Fruit fly (Drosophila melanogaster): Measurements from ENCODE around the gene Jwa.

Jwa gene

dm6 chr2L:18693877-18694723 is 11.4 kb downstream of the Jwa start (continued):
- peak; percentile 71 for TF ChIP-seq CG18599 (GFP tag; optimal IDR thresholded peaks at IDR 0.05)
- TF ChIP-seq CG8281 (tag; optimal IDR thresholded peaks at IDR 0.05): no peak
- TF ChIP-seq sima (GFP tag; optimal IDR thresholded peaks at IDR 0.05): no peak
- peak; percentile 15 for TF ChIP-seq pho (GFP tag; optimal IDR thresholded peaks at IDR 0.05)
- TF ChIP-seq gsb-n (tag; optimal IDR thresholded peaks at IDR 0.05): no peak
- TF ChIP-seq CkIIα-i1 (GFP tag; IDR thresholded peaks at IDR 0.05): no peak
- TF ChIP-seq nom (GFP tag; optimal IDR thresholded peaks at IDR 0.05): peak; percentile 49
- TF ChIP-seq pros (GFP tag; optimal IDR thresholded peaks at IDR 0.05): no peak
- peak; percentile 27 for TF ChIP-seq BtbVII (GFP tag; optimal IDR thresholded peaks at IDR 0.05)
- TF ChIP-seq CG17186 (GFP tag; optimal IDR thresholded peaks at IDR 0.05): no peak
- no peak for TF ChIP-seq nerfin-2 (GFP tag; IDR thresholded peaks at IDR 0.05; ENCODE audit: partially characterized antibody)
- TF ChIP-seq hbn (GFP tag; IDR thresholded peaks at IDR 0.05; ENCODE audit: partially characterized antibody): no peak
- no peak for TF ChIP-seq CG7745 (tag; optimal IDR thresholded peaks at IDR 0.05)
- peak; percentile 36 for TF ChIP-seq slp2 (GFP tag; optimal IDR thresholded peaks at IDR 0.05)
- TF ChIP-seq CG6765 (GFP tag; optimal IDR thresholded peaks at IDR 0.05): no peak
- TF ChIP-seq az2 (GFP tag; optimal IDR thresholded peaks at IDR 0.05): peak; percentile 44
- TF ChIP-seq CG13624 (GFP tag; optimal IDR thresholded peaks at IDR 0.05): peak; percentile 90
- TF ChIP-seq CG11696 (GFP tag; IDR thresholded peaks at IDR 0.05): peak; percentile 46; the same call in 1 of the 2 replicates
- TF ChIP-seq crp (GFP tag; optimal IDR thresholded peaks at IDR 0.05): peak; percentile 43 to 79
- peak; percentile 46 for TF ChIP-seq dmrt99B (tag; optimal IDR thresholded peaks at IDR 0.05)
- peak; percentile 17 for TF ChIP-seq NC2α (GFP tag; optimal IDR thresholded peaks at IDR 0.05)
- peak; percentile 31 for TF ChIP-seq CG12299 (tag; optimal IDR thresholded peaks at IDR 0.05)
- TF ChIP-seq cwo (GFP tag; optimal IDR thresholded peaks at IDR 0.05): peak; percentile 75
- TF ChIP-seq Pdp1 (GFP tag; optimal IDR thresholded peaks at IDR 0.05): peak; percentile 62 to 65
- TF ChIP-seq yki (optimal IDR thresholded peaks at IDR 0.05): no peak
- peak; percentile 52 for TF ChIP-seq Rx (GFP tag; IDR thresholded peaks at IDR 0.05)
- TF ChIP-seq ab (GFP tag; optimal IDR thresholded peaks at IDR 0.05): peak; percentile 27
- no peak for TF ChIP-seq Fer2 (tag; optimal IDR thresholded peaks at IDR 0.05)
- no peak for TF ChIP-seq CG15479 (GFP tag; optimal IDR thresholded peaks at IDR 0.05)
- peak; percentile 48 for TF ChIP-seq CG13123 (GFP tag; optimal IDR thresholded peaks at IDR 0.05)
- TF ChIP-seq fd102C (GFP tag; optimal IDR thresholded peaks at IDR 0.05): no peak
- peak; percentile 10 for TF ChIP-seq Hand (GFP tag; optimal IDR thresholded peaks at IDR 0.05)
- no peak for TF ChIP-seq hb (GFP tag; IDR thresholded peaks at IDR 0.05; ENCODE audit: partially characterized antibody)
- peak; percentile 5 for TF ChIP-seq CG10267 (tag; optimal IDR thresholded peaks at IDR 0.05)
- TF ChIP-seq CG15601 (tag; optimal IDR thresholded peaks at IDR 0.05): no peak
- TF ChIP-seq CG7987 (GFP tag; optimal IDR thresholded peaks at IDR 0.05): peak; percentile 75
- no peak for TF ChIP-seq CG8388 (GFP tag; optimal IDR thresholded peaks at IDR 0.05)
- peak; percentile 60 for TF ChIP-seq ap (GFP tag; IDR thresholded peaks at IDR 0.05)
- peak in 1 of 2 experiments; percentile 94 for TF ChIP-seq Eip74EF (GFP tag; optimal IDR thresholded peaks at IDR 0.05)
- peak; percentile 73 for TF ChIP-seq vvl (GFP tag; IDR thresholded peaks at IDR 0.05)
- peak; percentile 49 for TF ChIP-seq HHEX (GFP tag; optimal IDR thresholded peaks at IDR 0.05)
- peak; percentile 35 for TF ChIP-seq CG8089 (GFP tag; optimal IDR thresholded peaks at IDR 0.05)
- TF ChIP-seq CG14667 (GFP tag; IDR thresholded peaks at IDR 0.05): 0 out of 2 replicates have a peak, but pooled peaks have one; percentile 20
- TF ChIP-seq Vsx1 (GFP tag; optimal IDR thresholded peaks at IDR 0.05): no peak
- 0 out of 2 replicates have a peak, but pooled peaks have one; percentile 21 for TF ChIP-seq gt (GFP tag; IDR thresholded peaks at IDR 0.05)
- peak; percentile 5 for TF ChIP-seq jing (GFP tag; optimal IDR thresholded peaks at IDR 0.05)
- TF ChIP-seq Meics (GFP tag; optimal IDR thresholded peaks at IDR 0.05): peak; percentile 63

Data from whole organism, embryonic.